Worm (Caenorhabditis elegans) whole organism, L1 larva: ENCODE data around the gene sms-1.

Experiments used
- C16A3.4 ChIP-seq: fragments of 150-350 bp; optimal IDR thresholded peaks from 2 replicates; lab custom pipeline; 2014; ENCODE audit warnings: missing biosample characterization, missing genetic modification characterization
- C34B4.2 ChIP-seq: sonication (generic microtip); optimal IDR thresholded peaks from 2 replicates; lab custom pipeline; 2017; ENCODE audit warnings: mild to moderate bottlenecking, missing genetic modification characterization, missing compliant biosample characterization
- F16B12.6 ChIP-seq: fragments of 150-350 bp; optimal IDR thresholded peaks from 2 replicates; lab custom pipeline; 2014; ENCODE audit warnings: missing biosample characterization, missing genetic modification characterization
- Y116A8C.19 ChIP-seq: sonication (generic microtip); optimal IDR thresholded peaks from 2 replicates; lab custom pipeline; 2016; ENCODE audit warnings: missing compliant biosample characterization, missing genetic modification characterization, borderline replicate concordance
- alr-1 ChIP-seq: fragments of 200-800 bp; sonication (Bioruptor generic); optimal IDR thresholded peaks from 2 replicates; lab custom pipeline; 2018; ENCODE audit warnings: borderline replicate concordance, mild to moderate bottlenecking, missing genetic modification characterization, missing compliant biosample characterization
- aly-2 ChIP-seq: fragments of 150-350 bp; optimal IDR thresholded peaks from 2 replicates; lab custom pipeline; 2014; ENCODE audit warnings: missing biosample characterization, missing genetic modification characterization
- ama-1 ChIP-seq: fragments of 150-350 bp; optimal IDR thresholded peaks from 2 replicates; lab custom pipeline; 2014
- blmp-1 ChIP-seq: fragments of 150-350 bp; optimal IDR thresholded peaks from 2 replicates; lab custom pipeline; 2014; ENCODE audit warnings: missing biosample characterization, missing genetic modification characterization
- ceh-8 ChIP-seq: fragments of 200-800 bp; sonication (Bioruptor generic); optimal IDR thresholded peaks from 2 replicates; lab custom pipeline; 2018; ENCODE audit warnings: mild to moderate bottlenecking, missing genetic modification characterization, moderate library complexity, missing compliant biosample characterization
- ceh-82 ChIP-seq, 3 experiments: fragments of 150-350 bp in 1 of 3; sonication (generic microtip) in 2 of 3; optimal IDR thresholded peaks; 2 replicates each; lab custom pipeline; 2014 to 2017; ENCODE audit warnings: missing biosample characterization in 3 of 3, missing genetic modification characterization in 3 of 3
- ces-1 ChIP-seq: fragments of 150-350 bp; optimal IDR thresholded peaks from 2 replicates; lab custom pipeline; 2014; ENCODE audit warnings: missing biosample characterization, missing genetic modification reagents, missing genetic modification characterization
- dpl-1 ChIP-seq, 3 experiments: fragments of 150-350 bp in 2 of 3; sonication (generic microtip) in 1 of 3; optimal IDR thresholded peaks; 2 replicates each; lab custom pipeline; 2014 to 2017; ENCODE audit warnings: missing biosample characterization in 3 of 3, missing genetic modification characterization in 3 of 3, missing genetic modification reagents in 3 of 3
- dsc-1 ChIP-seq: sonication (generic microtip); optimal IDR thresholded peaks from 2 replicates; lab custom pipeline; 2016; ENCODE audit warnings: mild to moderate bottlenecking, missing genetic modification characterization, missing compliant biosample characterization
- efl-3 ChIP-seq: fragments of 200-800 bp; sonication (Bioruptor generic); optimal IDR thresholded peaks from 2 replicates; lab custom pipeline; 2018; ENCODE audit warnings: mild to moderate bottlenecking, missing genetic modification characterization, missing compliant biosample characterization
- egl-13 ChIP-seq: sonication (generic microtip); optimal IDR thresholded peaks from 2 replicates; lab custom pipeline; 2016; ENCODE audit warnings: missing genotype, missing genetic modification reagents, missing genetic modification characterization, missing compliant biosample characterization
- elt-3 ChIP-seq, 6 experiments: fragments of 150-350 bp in 1 of 6; sonication (generic microtip); optimal IDR thresholded peaks; 2 replicates each; lab custom pipeline; 2017 to 2018; ENCODE audit warnings: missing biosample characterization in 6 of 6, missing genetic modification characterization in 6 of 6, inconsistent platforms in 1 of 6
- ets-5 ChIP-seq: fragments of 200-800 bp; sonication (Bioruptor generic); IDR thresholded peaks from 2 replicates; pipeline ENCODE4 v1.3.6; 2022; ENCODE audit warnings: missing genetic modification characterization, missing compliant biosample characterization
- fkh-10 ChIP-seq: sonication (generic microtip); optimal IDR thresholded peaks from 2 replicates; lab custom pipeline; 2017; ENCODE audit warnings: missing biosample characterization, missing genetic modification reagents, missing genetic modification characterization
- hpl-2 ChIP-seq: fragments of 150-350 bp; optimal IDR thresholded peaks from 2 replicates; lab custom pipeline; 2014; ENCODE audit warnings: missing biosample characterization, missing genetic modification reagents, missing genetic modification characterization
- irx-1 ChIP-seq: sonication (generic microtip); optimal IDR thresholded peaks from 2 replicates; lab custom pipeline; 2016; ENCODE audit warnings: missing genetic modification characterization, missing compliant biosample characterization
- isw-1 ChIP-seq: fragments of 200-800 bp; sonication (Bioruptor generic); IDR thresholded peaks from 2 replicates; pipeline ENCODE4 v1.3.6; 2022; ENCODE audit warnings: missing genetic modification characterization, missing compliant biosample characterization
- jun-1 ChIP-seq: fragments of 150-350 bp; optimal IDR thresholded peaks from 2 replicates; lab custom pipeline; 2014; ENCODE audit warnings: missing biosample characterization, missing genetic modification reagents, missing genetic modification characterization
- lin-13 ChIP-seq: fragments of 150-350 bp; optimal IDR thresholded peaks from 2 replicates; lab custom pipeline; 2014; ENCODE audit warnings: missing biosample characterization, missing genetic modification reagents, missing genetic modification characterization
- lin-39 ChIP-seq: fragments of 150-350 bp; optimal IDR thresholded peaks from 2 replicates; lab custom pipeline; 2014; ENCODE audit warnings: missing biosample characterization, missing genetic modification reagents, missing genetic modification characterization
- lsy-2 ChIP-seq, 2 experiments: fragments of 150-350 bp; optimal IDR thresholded peaks; 2 replicates each; lab custom pipeline; 2014; ENCODE audit warnings: missing biosample characterization in 2 of 2, missing genetic modification characterization in 2 of 2
- mdl-1 ChIP-seq, 2 experiments: fragments of 150-350 bp; optimal IDR thresholded peaks; 2 replicates each; lab custom pipeline; 2014 to 2017; ENCODE audit warnings: missing biosample characterization in 2 of 2, missing genetic modification characterization in 2 of 2, inconsistent platforms in 1 of 2
- mef-2 ChIP-seq: fragments of 150-350 bp; optimal IDR thresholded peaks from 2 replicates; lab custom pipeline; 2014; ENCODE audit warnings: missing biosample characterization, missing genetic modification characterization
- mep-1 ChIP-seq: fragments of 150-350 bp; optimal IDR thresholded peaks from 2 replicates; lab custom pipeline; 2014; ENCODE audit warnings: missing biosample characterization, missing genetic modification characterization
- nhr-19 ChIP-seq: fragments of 200-800 bp; sonication (Bioruptor generic); conservative IDR thresholded peaks from 2 replicates; pipeline ENCODE4 v1.3.6; 2022; ENCODE audit warnings: missing genetic modification characterization, missing compliant biosample characterization
- nhr-20 ChIP-seq: sonication (generic microtip); optimal IDR thresholded peaks from 2 replicates; lab custom pipeline; 2016; ENCODE audit warnings: mild to moderate bottlenecking, missing genetic modification characterization, missing compliant biosample characterization
- nhr-28 ChIP-seq: fragments of 150-350 bp; optimal IDR thresholded peaks from 2 replicates; lab custom pipeline; 2014; ENCODE audit warnings: missing biosample characterization, missing genetic modification characterization
- nhr-47 ChIP-seq: sonication (generic microtip); optimal IDR thresholded peaks from 2 replicates; lab custom pipeline; 2016; ENCODE audit warnings: mild to moderate bottlenecking, missing genetic modification characterization, moderate library complexity, missing compliant biosample characterization
- nhr-71 ChIP-seq: sonication (generic microtip); optimal IDR thresholded peaks from 2 replicates; lab custom pipeline; 2016; ENCODE audit warnings: mild to moderate bottlenecking, missing genetic modification characterization, moderate library complexity, missing compliant biosample characterization
- nhr-76 ChIP-seq: sonication (generic microtip); optimal IDR thresholded peaks from 2 replicates; lab custom pipeline; 2017; ENCODE audit warnings: missing biosample characterization, missing genetic modification characterization
- nhr-77 ChIP-seq: fragments of 150-350 bp; optimal IDR thresholded peaks from 2 replicates; lab custom pipeline; 2014; ENCODE audit warnings: missing biosample characterization, missing genetic modification characterization
- nhr-84 ChIP-seq: sonication (generic microtip); optimal IDR thresholded peaks from 2 replicates; lab custom pipeline; 2017; ENCODE audit warnings: missing biosample characterization, missing genetic modification characterization
- nhr-90 ChIP-seq: sonication (generic microtip); optimal IDR thresholded peaks from 2 replicates; lab custom pipeline; 2016; ENCODE audit warnings: mild to moderate bottlenecking, missing genetic modification characterization, missing compliant biosample characterization; ENCODE audit not compliant: poor library complexity
- pag-3 ChIP-seq: sonication (generic microtip); optimal IDR thresholded peaks from 2 replicates; lab custom pipeline; 2017; ENCODE audit warnings: missing genetic modification characterization, mild to moderate bottlenecking, missing compliant biosample characterization, antibody characterized with exemption, borderline replicate concordance; ENCODE audit not compliant: insufficient read depth
- pax-3 ChIP-seq: fragments of 200-800 bp; sonication (Bioruptor generic); optimal IDR thresholded peaks from 2 replicates; lab custom pipeline; 2018; ENCODE audit warnings: mild to moderate bottlenecking, missing genetic modification characterization, moderate library complexity, missing compliant biosample characterization
- pqm-1 ChIP-seq: sonication (generic microtip); optimal IDR thresholded peaks from 3 replicates; lab custom pipeline; 2017; ENCODE audit warnings: missing biosample characterization, missing genetic modification characterization
- skn-1 ChIP-seq: fragments of 150-350 bp; optimal IDR thresholded peaks from 2 replicates; lab custom pipeline; 2014; ENCODE audit warnings: missing biosample characterization, missing genetic modification characterization
- snpc-4 ChIP-seq: fragments of 150-350 bp; optimal IDR thresholded peaks from 2 replicates; lab custom pipeline; 2014; ENCODE audit warnings: missing biosample characterization, missing genetic modification characterization
- snu-23 ChIP-seq: sonication (generic microtip); optimal IDR thresholded peaks from 2 replicates; lab custom pipeline; 2016; ENCODE audit warnings: missing genetic modification characterization, missing compliant biosample characterization
- sox-4 ChIP-seq: sonication (generic microtip); optimal IDR thresholded peaks from 2 replicates; lab custom pipeline; 2016; ENCODE audit warnings: missing genetic modification characterization, missing compliant biosample characterization
- tbx-2 ChIP-seq: sonication (generic microtip); optimal IDR thresholded peaks from 2 replicates; lab custom pipeline; 2016; ENCODE audit warnings: missing genetic modification characterization, missing compliant biosample characterization
- tlp-1 ChIP-seq: fragments of 150-350 bp; optimal IDR thresholded peaks from 2 replicates; lab custom pipeline; 2014; ENCODE audit warnings: missing biosample characterization, missing genetic modification characterization
- unc-30 ChIP-seq: sonication (generic microtip); optimal IDR thresholded peaks from 2 replicates; lab custom pipeline; 2017; ENCODE audit warnings: missing biosample characterization, missing genetic modification characterization
- unc-86 ChIP-seq: sonication (generic microtip); optimal IDR thresholded peaks from 2 replicates; lab custom pipeline; 2016; ENCODE audit warnings: missing genetic modification characterization, missing compliant biosample characterization
- xbp-1 ChIP-seq: sonication (generic microtip); optimal IDR thresholded peaks from 2 replicates; lab custom pipeline; 2016; ENCODE audit warnings: missing genetic modification characterization, missing compliant biosample characterization
- ztf-11 ChIP-seq, 2 experiments: sonication (generic microtip); optimal IDR thresholded peaks; 2 replicates each; lab custom pipeline; 2016 to 2017; ENCODE audit warnings: missing genetic modification characterization in 2 of 2, missing biosample characterization in 1 of 2, missing compliant biosample characterization in 1 of 2

Gene sms-1

ce11 chrIV:11522225-11522952, 24.4 kb upstream of the sms-1 start (continued):
- peak; percentile 93 for TF ChIP-seq blmp-1 (tag; lab: Kevin White, UChicago)
- TF ChIP-seq xbp-1 (tag; lab: Kevin White, UChicago) = peak; percentile 77
- TF ChIP-seq lsy-2 (tag; optimal IDR thresholded peaks at IDR 0.05; lab: Kevin White, UChicago) = peak; percentile 71 to 78
- TF ChIP-seq hpl-2 (GFP tag; lab: Kevin White, UChicago) = peak; percentile 32
- TF ChIP-seq fkh-10 (GFP tag; lab: Kevin White, UChicago) = peak; percentile 27
- peak; percentile 73 for TF ChIP-seq ama-1
- peak; percentile 29 for TF ChIP-seq mef-2 (tag; lab: Kevin White, UChicago)
- no peak for TF ChIP-seq sox-4
- TF ChIP-seq nhr-76 (tag; lab: Kevin White, UChicago) = no peak
- TF ChIP-seq lin-39 (tag; lab: Kevin White, UChicago) = no peak
- peak; percentile 37 for TF ChIP-seq lin-13 (GFP tag; lab: Kevin White, UChicago)
- no peak for TF ChIP-seq unc-30
- no peak for TF ChIP-seq efl-3 (GFP tag; lab: Kevin White, UChicago)
- TF ChIP-seq ceh-8 = peak; percentile 48
- no peak for TF ChIP-seq Y116A8C.19 (tag; lab: Kevin White, UChicago)
- TF ChIP-seq pqm-1 = no peak
- no peak for TF ChIP-seq alr-1 (tag; lab: Kevin White, UChicago)
- TF ChIP-seq ztf-11 (tag; optimal IDR thresholded peaks at IDR 0.05; lab: Kevin White, UChicago) = no peak
- TF ChIP-seq isw-1 (GFP tag; lab: Robert Waterston, UW) = peak; percentile 34; the same call in 1 of the 2 replicates
- peak; percentile 48 for TF ChIP-seq nhr-90
- peak; percentile 35 for TF ChIP-seq pax-3
- no peak for TF ChIP-seq egl-13 (tag; lab: Kevin White, UChicago)
- TF ChIP-seq aly-2 (tag; lab: Kevin White, UChicago) = peak; percentile 68
- TF ChIP-seq C34B4.2 = no peak
- TF ChIP-seq unc-86 (tag; lab: Kevin White, UChicago) = peak; percentile 39
- no peak for TF ChIP-seq F16B12.6 (tag; lab: Kevin White, UChicago)
- TF ChIP-seq skn-1 (tag; lab: Kevin White, UChicago) = peak; percentile 68
- TF ChIP-seq nhr-28 (tag; lab: Kevin White, UChicago) = no peak
- TF ChIP-seq pag-3 (tag; lab: Kevin White, UChicago) = no peak
- TF ChIP-seq nhr-20 = peak; percentile 82
- TF ChIP-seq elt-3 (tag; optimal IDR thresholded peaks at IDR 0.05; lab: Kevin White, UChicago) = peak in 2 of 6 experiments; percentile 9 to 53
- TF ChIP-seq nhr-77 (tag; lab: Kevin White, UChicago) = peak; percentile 58
- peak; percentile 77 for TF ChIP-seq jun-1

DNA sequence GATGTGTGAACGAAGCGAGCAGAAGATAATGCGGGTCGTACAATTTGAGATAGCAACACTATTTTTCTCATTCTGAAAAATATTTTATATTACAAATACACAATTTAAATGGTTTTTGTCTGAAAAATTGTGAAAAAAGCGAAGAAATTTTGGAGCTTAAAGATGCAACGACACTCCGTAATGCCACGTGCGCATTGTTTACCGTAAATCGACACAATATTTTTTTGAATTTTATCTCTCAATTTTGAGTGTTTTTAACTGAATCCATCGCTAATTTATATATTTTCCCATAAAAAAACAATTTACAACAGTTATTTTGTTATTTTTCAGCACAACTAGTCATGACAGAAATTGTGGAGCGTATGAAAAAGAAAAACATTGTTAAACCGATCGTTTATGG, 23.0 kb upstream of the sms-1 start, which contains the start of the genes M04B2.4 and gfl-1:
Gene M04B2.4 (minus strand): TSS at position 72 of the 400 bp plus-strand sequence.
Gene gfl-1 (plus strand): TSS at position 331 of the 400 bp plus-strand sequence.
- TF ChIP-seq mdl-1 (tag; optimal IDR thresholded peaks at IDR 0.05; lab: Kevin White, UChicago) (no peak), ces-1 (GFP tag; lab: Kevin White, UChicago) (no peak), nhr-47 (tag; lab: Kevin White, UChicago) (peak; percentile 51), lin-39 (tag; lab: Kevin White, UChicago) (peak; percentile 11), snu-23 (GFP tag; lab: Kevin White, UChicago) (peak; percentile 59), ceh-82 (tag; optimal IDR thresholded peaks at IDR 0.05; lab: Kevin White, UChicago) (peak in 2 of 3 experiments; percentile 34 to 55), nhr-84 (tag; lab: Kevin White, UChicago) (no peak), isw-1 (GFP tag; lab: Robert Waterston, UW) (peak; percentile 6; the same call in 1 of the 2 replicates), mep-1 (tag; lab: Kevin White, UChicago) (peak; percentile 85), tbx-2 (tag; lab: Kevin White, UChicago) (peak; percentile 40), dpl-1 (GFP tag; optimal IDR thresholded peaks at IDR 0.05; lab: Kevin White, UChicago) (peak; percentile 62 to 73 (median 72)), C16A3.4 (peak; percentile 64), ets-5 (no peak), nhr-71 (tag; lab: Kevin White, UChicago) (peak; percentile 59), dsc-1 (tag; lab: Kevin White, UChicago) (peak; percentile 50), alr-1 (tag; lab: Kevin White, UChicago) (no peak), snpc-4 (tag; lab: Kevin White, UChicago) (no peak), irx-1 (peak; percentile 35), tlp-1 (no peak), skn-1 (tag; lab: Kevin White, UChicago) (peak; percentile 51), nhr-90 (peak; percentile 13), lsy-2 (tag; optimal IDR thresholded peaks at IDR 0.05; lab: Kevin White, UChicago) (peak; percentile 54 to 74), unc-30 (no peak), nhr-19 (GFP tag; lab: Robert Waterston, UW) (peak; percentile 43)
